Worm (Caenorhabditis elegans): ENCODE results near the gene clec-134.

clec-134 gene

DNA sequence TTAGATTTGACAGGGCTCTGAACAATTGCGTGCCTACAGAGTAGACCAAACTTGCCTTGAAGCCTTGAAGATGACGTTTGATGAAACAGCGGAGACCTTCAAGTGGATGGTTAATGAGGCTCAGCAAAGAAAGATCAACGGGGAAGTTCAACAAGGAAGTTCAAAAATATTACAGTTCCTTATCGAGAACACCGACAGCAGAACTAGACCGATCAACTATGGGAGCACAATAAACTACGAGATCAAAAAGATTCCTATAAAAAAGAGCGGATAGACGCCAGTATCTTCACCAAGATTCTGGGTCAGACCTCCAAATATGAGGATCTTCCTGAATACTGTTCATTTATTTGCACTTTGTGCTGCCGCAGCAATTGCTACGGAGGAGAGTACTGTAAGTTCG lies at the start of gene clec-134:
Gene clec-134, plus strand, starts transcription at position 301 of the 400 bp plus-strand sequence.
- TF ChIP-seq ref-1 (GFP tag; conservative IDR thresholded peaks at IDR 0.05) = no peak
- no peak for TF ChIP-seq klf-2 (GFP tag; conservative IDR thresholded peaks at IDR 0.05)
- TF ChIP-seq med-1 (GFP tag; optimal IDR thresholded peaks at IDR 0.05; ENCODE audit: insufficient read depth) = no peak
- TF ChIP-seq cog-1 (tag; optimal IDR thresholded peaks at IDR 0.05) = no peak
- TF ChIP-seq flt-1 (GFP tag; IDR thresholded peaks at IDR 0.05) = no peak
- TF ChIP-seq ztf-29 (GFP tag; IDR thresholded peaks at IDR 0.05) = no peak
- TF ChIP-seq ztf-23 (GFP tag; IDR thresholded peaks at IDR 0.05) = no peak
- no peak for TF ChIP-seq tab-1 (GFP tag; IDR thresholded peaks at IDR 0.05)

DNA sequence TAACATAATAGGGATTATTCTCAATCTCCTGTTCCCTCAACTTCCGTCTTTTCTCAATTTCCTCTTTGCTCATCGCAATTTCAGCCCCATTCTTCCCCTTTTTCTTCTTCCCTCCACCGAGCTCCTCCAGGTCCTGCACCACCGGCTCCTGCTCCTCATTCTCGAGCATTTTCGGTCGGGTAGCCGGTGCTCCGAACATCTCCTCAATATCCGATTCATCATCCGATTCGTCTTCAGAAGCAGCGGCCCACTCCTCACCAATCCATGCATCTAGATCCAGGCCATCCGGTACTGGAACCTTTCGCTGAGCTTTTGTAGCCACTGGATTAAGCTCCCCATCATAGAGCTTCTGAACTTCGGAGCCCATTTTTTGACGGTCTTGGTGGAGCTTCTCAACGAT lies 39.7 kb upstream of the clec-134 start:
- TF ChIP-seq ztf-23 (GFP tag; IDR thresholded peaks at IDR 0.05) (no peak), cog-1 (tag; optimal IDR thresholded peaks at IDR 0.05) (no peak), tab-1 (GFP tag; IDR thresholded peaks at IDR 0.05) (no peak), flt-1 (GFP tag; IDR thresholded peaks at IDR 0.05) (no peak), klf-2 (GFP tag; conservative IDR thresholded peaks at IDR 0.05) (no peak), T22C8.4 (GFP tag; IDR thresholded peaks at IDR 0.05) (no peak), med-1 (GFP tag; optimal IDR thresholded peaks at IDR 0.05; ENCODE audit: insufficient read depth) (no peak), ref-1 (GFP tag; conservative IDR thresholded peaks at IDR 0.05) (no peak)

ce11 chrII:3546381-3546931 lies 33.4 kb upstream of the clec-134 start, which contains the start of gene apd-3:
Gene apd-3, minus strand, starts transcription at chrII:3546431.
- TF ChIP-seq klf-2 (GFP tag; conservative IDR thresholded peaks at IDR 0.05) (no peak), med-1 (GFP tag; optimal IDR thresholded peaks at IDR 0.05; ENCODE audit: insufficient read depth) (no peak), flt-1 (GFP tag; IDR thresholded peaks at IDR 0.05) (no peak)

DNA sequence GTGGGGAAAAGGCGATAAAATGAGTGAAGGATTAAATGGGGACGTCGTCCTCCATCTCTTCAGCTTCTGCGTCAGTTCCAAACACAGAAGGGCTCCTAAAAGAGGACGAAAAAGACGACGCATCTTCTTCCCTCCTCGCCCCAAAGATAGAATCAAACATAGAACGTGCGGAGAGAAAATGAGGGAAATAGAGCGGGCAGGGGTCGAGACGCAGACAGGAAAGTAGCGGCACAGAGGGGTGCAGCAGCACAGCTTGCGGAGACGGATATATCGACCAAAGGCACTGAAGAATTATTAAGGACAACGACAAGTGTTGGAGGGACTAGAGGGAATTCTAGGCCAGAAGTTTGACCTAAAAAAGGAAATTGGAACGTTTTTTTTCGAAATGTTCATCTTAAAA lies 32.6 kb upstream of the clec-134 start:
- TF ChIP-seq cog-1 (tag; optimal IDR thresholded peaks at IDR 0.05) = no peak
- no peak for TF ChIP-seq T22C8.4 (GFP tag; IDR thresholded peaks at IDR 0.05)
- no peak for TF ChIP-seq klf-2 (GFP tag; conservative IDR thresholded peaks at IDR 0.05)
- TF ChIP-seq flt-1 (GFP tag; IDR thresholded peaks at IDR 0.05) = no peak

DNA sequence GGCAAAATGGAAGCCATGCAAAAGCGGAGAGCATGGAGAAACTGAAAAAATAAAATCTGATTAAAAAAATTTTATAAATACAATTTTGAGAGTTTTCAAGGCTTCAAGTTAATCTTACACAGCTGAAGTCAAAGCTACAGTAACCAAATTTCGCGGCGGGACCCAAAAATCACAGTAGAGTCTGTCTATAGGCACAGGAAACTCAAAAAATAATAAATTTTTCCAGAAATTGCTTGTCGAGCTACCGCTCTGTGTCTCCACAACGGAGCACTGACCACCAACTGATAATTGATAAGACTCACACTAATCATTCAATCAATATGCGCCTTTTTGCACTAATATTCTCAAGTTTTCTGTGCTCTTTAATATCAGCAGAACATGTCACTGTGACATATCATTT lies 29.5 kb upstream of the clec-134 start, which contains the start of gene W10G11.19:
Gene W10G11.19, plus strand, starts transcription at position 301 of the 400 bp plus-strand sequence.
- TF ChIP-seq cog-1 (tag; optimal IDR thresholded peaks at IDR 0.05) = no peak
- no peak for TF ChIP-seq T22C8.4 (GFP tag; IDR thresholded peaks at IDR 0.05)
- no peak for TF ChIP-seq flt-1 (GFP tag; IDR thresholded peaks at IDR 0.05)
- no peak for TF ChIP-seq ztf-23 (GFP tag; IDR thresholded peaks at IDR 0.05)
- TF ChIP-seq ztf-29 (GFP tag; IDR thresholded peaks at IDR 0.05) = no peak
- no peak for TF ChIP-seq tab-1 (GFP tag; IDR thresholded peaks at IDR 0.05)
- TF ChIP-seq ref-1 (GFP tag; conservative IDR thresholded peaks at IDR 0.05) = no peak
- no peak for TF ChIP-seq klf-2 (GFP tag; conservative IDR thresholded peaks at IDR 0.05)
- no peak for TF ChIP-seq med-1 (GFP tag; optimal IDR thresholded peaks at IDR 0.05; ENCODE audit: insufficient read depth)

DNA sequence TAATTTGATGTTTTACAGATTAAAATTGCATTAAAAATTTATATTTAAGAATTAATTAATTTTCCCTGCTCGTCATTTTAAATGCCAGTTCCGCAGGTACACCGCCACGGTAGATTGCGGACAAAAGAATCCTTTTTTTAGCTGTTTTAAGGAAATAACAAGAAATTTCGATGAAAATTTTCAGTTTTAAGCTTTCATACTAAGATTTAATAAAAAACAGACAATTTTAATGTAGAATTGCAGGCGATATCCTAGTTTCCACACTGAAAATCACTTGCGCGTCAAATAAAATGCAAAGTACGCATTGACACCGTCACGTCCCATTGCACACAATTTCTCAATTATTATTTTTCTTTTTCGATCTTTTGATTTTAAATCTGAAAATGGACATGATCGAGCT lies 26.4 kb upstream of the clec-134 start, which contains the start of gene dnc-3:
Gene dnc-3, plus strand, starts transcription at position 272 of the 400 bp plus-strand sequence.
- TF ChIP-seq ztf-23 (GFP tag; IDR thresholded peaks at IDR 0.05) = no peak
- peak; percentile 27 for TF ChIP-seq cog-1 (tag; optimal IDR thresholded peaks at IDR 0.05)
- TF ChIP-seq ztf-29 (GFP tag; IDR thresholded peaks at IDR 0.05) = no peak
- no peak for TF ChIP-seq klf-2 (GFP tag; conservative IDR thresholded peaks at IDR 0.05)
- TF ChIP-seq tab-1 (GFP tag; IDR thresholded peaks at IDR 0.05) = no peak

- TF ChIP-seq ref-1 (GFP tag; conservative IDR thresholded peaks at IDR 0.05) (no peak), klf-2 (GFP tag; conservative IDR thresholded peaks at IDR 0.05) (no peak), flt-1 (GFP tag; IDR thresholded peaks at IDR 0.05) (no peak), ztf-23 (GFP tag; IDR thresholded peaks at IDR 0.05) (no peak), tab-1 (GFP tag; IDR thresholded peaks at IDR 0.05) (no peak), T22C8.4 (GFP tag; IDR thresholded peaks at IDR 0.05) (no peak)
Observed at ce11 chrII:3554673-3555072, 25.2 kb upstream of the clec-134 start.

DNA sequence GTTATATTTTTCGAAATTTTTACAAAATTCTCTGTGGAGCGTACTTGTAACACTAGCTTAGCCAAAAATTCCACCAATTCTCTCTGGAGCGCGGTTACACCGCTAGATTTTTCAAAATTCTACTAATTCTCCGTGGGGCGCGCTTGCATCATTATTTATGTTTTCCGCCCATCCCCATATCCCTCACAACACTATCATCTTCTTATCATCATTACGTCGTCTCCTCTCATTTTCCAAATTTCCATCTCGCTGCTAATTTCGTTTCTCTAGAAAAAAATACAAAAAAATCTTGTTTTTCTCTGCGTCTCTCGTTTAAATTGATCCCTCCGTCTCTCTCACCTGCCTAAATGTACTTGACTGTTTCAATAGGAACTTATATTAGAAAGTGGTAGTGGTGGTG lies 24.6 kb upstream of the clec-134 start:
- TF ChIP-seq T22C8.4 (GFP tag; IDR thresholded peaks at IDR 0.05) = no peak
- TF ChIP-seq flt-1 (GFP tag; IDR thresholded peaks at IDR 0.05) = no peak
- TF ChIP-seq ref-1 (GFP tag; conservative IDR thresholded peaks at IDR 0.05) = no peak
- no peak for TF ChIP-seq cog-1 (tag; optimal IDR thresholded peaks at IDR 0.05)
- no peak for TF ChIP-seq ztf-23 (GFP tag; IDR thresholded peaks at IDR 0.05)
- no peak for TF ChIP-seq klf-2 (GFP tag; conservative IDR thresholded peaks at IDR 0.05)
- TF ChIP-seq tab-1 (GFP tag; IDR thresholded peaks at IDR 0.05) = no peak
- TF ChIP-seq ztf-29 (GFP tag; IDR thresholded peaks at IDR 0.05) = no peak
- TF ChIP-seq med-1 (GFP tag; optimal IDR thresholded peaks at IDR 0.05; ENCODE audit: insufficient read depth) = no peak

DNA sequence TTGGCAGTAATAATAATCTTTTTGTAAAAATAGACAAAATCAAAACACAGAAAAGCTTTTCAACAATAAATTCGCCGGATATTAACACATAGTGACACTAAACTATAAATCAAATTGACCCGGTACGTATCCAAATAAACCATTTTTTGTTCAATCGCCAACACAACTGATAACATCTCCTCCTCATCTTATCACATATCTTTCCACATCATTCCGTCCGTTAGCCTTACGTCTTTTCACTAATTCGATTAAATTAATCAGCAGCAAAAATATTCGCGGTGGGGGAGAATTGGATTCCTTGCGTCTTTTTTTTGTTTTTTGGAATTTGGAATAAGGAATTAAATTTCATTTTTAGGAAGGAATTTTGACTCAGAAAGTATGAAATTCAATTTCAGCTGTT lies 23.3 kb upstream of the clec-134 start:
- TF ChIP-seq ref-1 (GFP tag; conservative IDR thresholded peaks at IDR 0.05) (no peak), tab-1 (GFP tag; IDR thresholded peaks at IDR 0.05) (no peak), ztf-29 (GFP tag; IDR thresholded peaks at IDR 0.05) (no peak), med-1 (GFP tag; optimal IDR thresholded peaks at IDR 0.05; ENCODE audit: insufficient read depth) (no peak)

DNA sequence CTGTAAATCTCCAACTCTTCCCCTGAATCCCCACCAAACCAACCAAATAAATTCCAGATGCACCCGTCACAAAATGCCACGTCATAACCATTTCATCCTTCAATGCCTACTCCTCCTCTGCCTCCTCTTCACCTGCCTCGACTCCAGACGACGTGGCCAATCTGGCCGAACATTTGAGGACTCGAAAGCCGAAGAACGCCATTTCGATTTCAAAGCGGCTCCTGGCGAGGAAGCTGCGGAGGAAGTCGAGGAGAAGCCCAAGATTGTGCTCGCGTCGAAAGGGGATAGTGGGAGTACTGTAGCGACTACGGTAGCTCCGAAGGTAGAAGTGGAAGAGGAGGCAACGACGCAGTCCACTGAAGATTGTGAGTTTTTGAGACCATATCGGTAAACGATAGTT lies 22.4 kb upstream of the clec-134 start, which contains the start of gene lgc-45:
Gene lgc-45, plus strand, starts transcription at position 56 of the 400 bp plus-strand sequence.
- no peak for TF ChIP-seq T22C8.4 (GFP tag; IDR thresholded peaks at IDR 0.05)
- TF ChIP-seq cog-1 (tag; optimal IDR thresholded peaks at IDR 0.05) = no peak
- no peak for TF ChIP-seq klf-2 (GFP tag; conservative IDR thresholded peaks at IDR 0.05)
- no peak for TF ChIP-seq flt-1 (GFP tag; IDR thresholded peaks at IDR 0.05)
- TF ChIP-seq med-1 (GFP tag; optimal IDR thresholded peaks at IDR 0.05; ENCODE audit: insufficient read depth) = no peak
- no peak for TF ChIP-seq ztf-29 (GFP tag; IDR thresholded peaks at IDR 0.05)
- TF ChIP-seq ref-1 (GFP tag; conservative IDR thresholded peaks at IDR 0.05) = no peak
- no peak for TF ChIP-seq ztf-23 (GFP tag; IDR thresholded peaks at IDR 0.05)
- TF ChIP-seq tab-1 (GFP tag; IDR thresholded peaks at IDR 0.05) = no peak

Measured in whole organism, midembryonic.